Worm (Caenorhabditis elegans) whole organism, L4 larva: ENCODE measurements around the gene F41G3.20.

Source experiments
- F37D6.2 ChIP-seq: sonication (generic microtip); optimal IDR thresholded peaks from 2 replicates; lab custom pipeline; 2016; ENCODE audit warnings: mild to moderate bottlenecking, missing genetic modification characterization, missing compliant biosample characterization
- F49E8.2 ChIP-seq: sonication (generic microtip); optimal IDR thresholded peaks from 2 replicates; lab custom pipeline; 2016; ENCODE audit warnings: missing compliant biosample characterization, mild to moderate bottlenecking, missing genetic modification characterization, borderline replicate concordance
- T20F7.1 ChIP-seq: fragments of 200-800 bp; sonication (Bioruptor generic); optimal IDR thresholded peaks from 2 replicates; lab custom pipeline; 2018; ENCODE audit warnings: mild to moderate bottlenecking, missing genetic modification characterization, missing compliant biosample characterization
- T26A8.4 ChIP-seq: fragments of 200-800 bp; sonication (Bioruptor generic); IDR thresholded peaks from 2 replicates; pipeline ENCODE4 v1.3.6; 2022; ENCODE audit warnings: missing genetic modification characterization, missing compliant biosample characterization
- Y105C5A.15 ChIP-seq: fragments of 200-800 bp; sonication (Bioruptor generic); IDR thresholded peaks from 2 replicates; pipeline ENCODE4 v1.3.6; 2022; ENCODE audit warnings: missing genetic modification characterization, missing compliant biosample characterization
- Y5F2A.4 ChIP-seq: fragments of 200-800 bp; sonication (Bioruptor generic); optimal IDR thresholded peaks from 2 replicates; lab custom pipeline; 2018; ENCODE audit warnings: mild to moderate bottlenecking, missing genetic modification characterization, missing compliant biosample characterization
- ZK337.2 ChIP-seq: fragments of 200-800 bp; sonication (Bioruptor generic); IDR thresholded peaks from 2 replicates; pipeline ENCODE4 v1.3.6; 2022; ENCODE audit warnings: missing genetic modification reagents, missing genetic modification characterization, missing compliant biosample characterization
- aha-1 ChIP-seq: fragments of 150-350 bp; peaks from one replicate; lab custom pipeline; 2014; ENCODE audit warnings: missing biosample characterization, missing genetic modification characterization
- arid-1 ChIP-seq: fragments of 200-800 bp; sonication (Bioruptor generic); conservative IDR thresholded peaks from 2 replicates; pipeline ENCODE4 v1.3.6; 2022; ENCODE audit warnings: missing genetic modification reagents, missing genetic modification characterization, missing compliant biosample characterization
- attf-4 ChIP-seq: sonication (generic microtip); optimal IDR thresholded peaks from 3 replicates; lab custom pipeline; 2017; ENCODE audit warnings: missing biosample characterization, missing genetic modification characterization
- ceh-44 ChIP-seq: fragments of 200-800 bp; sonication (Bioruptor generic); IDR thresholded peaks from 2 replicates; pipeline ENCODE4 v1.3.6; 2022; ENCODE audit warnings: missing genetic modification reagents, missing genetic modification characterization, missing compliant biosample characterization
- ceh-82 ChIP-seq: sonication (generic microtip); optimal IDR thresholded peaks from 2 replicates; lab custom pipeline; 2017; ENCODE audit warnings: missing biosample characterization, missing genetic modification characterization
- ces-1 ChIP-seq: fragments of 150-350 bp; sonication (generic microtip); optimal IDR thresholded peaks from 4 replicates; lab custom pipeline; 2014; ENCODE audit warnings: missing biosample characterization, missing genetic modification reagents, missing genetic modification characterization
- daf-12 ChIP-seq: fragments of 150-350 bp; optimal IDR thresholded peaks from 2 replicates; lab custom pipeline; 2014; ENCODE audit warnings: missing biosample characterization, missing genetic modification reagents, missing genetic modification characterization
- daf-19 ChIP-seq: fragments of 200-800 bp; sonication (Bioruptor generic); conservative IDR thresholded peaks from 2 replicates; pipeline ENCODE4 v1.3.6; 2022; ENCODE audit warnings: missing genetic modification characterization, missing compliant biosample characterization
- dmd-6 ChIP-seq: fragments of 200-800 bp; sonication (Bioruptor generic); IDR thresholded peaks from 2 replicates; pipeline ENCODE4 v1.3.6; 2022; ENCODE audit warnings: missing genetic modification reagents, missing genetic modification characterization, missing compliant biosample characterization
- dmd-9 ChIP-seq: fragments of 200-800 bp; sonication (Bioruptor generic); IDR thresholded peaks from 2 replicates; pipeline ENCODE4 v1.3.6; 2022; ENCODE audit warnings: missing genetic modification reagents, missing genetic modification characterization, missing compliant biosample characterization
- dpl-1 ChIP-seq: fragments of 150-350 bp; optimal IDR thresholded peaks from 2 replicates; lab custom pipeline; 2014; ENCODE audit warnings: missing biosample characterization, missing genetic modification reagents, missing genetic modification characterization
- dve-1 ChIP-seq: sonication (generic microtip); optimal IDR thresholded peaks from 2 replicates; lab custom pipeline; 2017; ENCODE audit warnings: antibody characterized with exemption, mild to moderate bottlenecking, missing genetic modification characterization, missing compliant biosample characterization; ENCODE audit not compliant: insufficient read depth
- fos-1 ChIP-seq: fragments of 150-350 bp; optimal IDR thresholded peaks from 2 replicates; lab custom pipeline; 2014; ENCODE audit warnings: missing biosample characterization, missing genetic modification characterization
- hif-1 ChIP-seq, 2 experiments: sonication (generic microtip); optimal IDR thresholded peaks; 2 replicates each; lab custom pipeline; 2016 to 2017; ENCODE audit warnings: missing compliant biosample characterization in 2 of 2, missing genetic modification characterization in 2 of 2, missing genetic modification reagents in 2 of 2, missing genotype in 2 of 2, mild to moderate bottlenecking in 1 of 2
- hlh-11 ChIP-seq: fragments of 200-800 bp; sonication (Bioruptor generic); optimal IDR thresholded peaks from 2 replicates; lab custom pipeline; 2018; ENCODE audit warnings: mild to moderate bottlenecking, missing genetic modification characterization, missing compliant biosample characterization
- hlh-30 ChIP-seq: sonication (generic microtip); optimal IDR thresholded peaks from 2 replicates; lab custom pipeline; 2017; ENCODE audit warnings: antibody characterized with exemption, mild to moderate bottlenecking, missing genetic modification characterization, missing compliant biosample characterization; ENCODE audit not compliant: insufficient read depth
- hmg-1.1 ChIP-seq: fragments of 200-800 bp; sonication (Bioruptor generic); IDR thresholded peaks from 2 replicates; pipeline ENCODE4 v1.3.6; 2022; ENCODE audit warnings: missing genetic modification reagents, missing genetic modification characterization, missing compliant biosample characterization
- lin-13 ChIP-seq: fragments of 150-350 bp; optimal IDR thresholded peaks from 2 replicates; lab custom pipeline; 2014; ENCODE audit warnings: missing biosample characterization, missing genetic modification reagents, missing genetic modification characterization
- lin-29 ChIP-seq: fragments of 200-800 bp; sonication (Bioruptor generic); IDR thresholded peaks from 2 replicates; pipeline ENCODE4 v1.3.6; 2022; ENCODE audit warnings: missing genetic modification reagents, missing genetic modification characterization, missing compliant biosample characterization
- madf-5 ChIP-seq, 2 experiments: fragments of 200-800 bp; sonication (Bioruptor generic); IDR thresholded peaks; 2 replicates each; pipeline ENCODE4 v1.3.6; 2022; ENCODE audit warnings: missing compliant biosample characterization in 2 of 2, missing genetic modification characterization in 2 of 2
- mep-1 ChIP-seq: fragments of 150-350 bp; sonication (generic microtip); optimal IDR thresholded peaks from 3 replicates; lab custom pipeline; 2014; ENCODE audit warnings: missing biosample characterization, missing genetic modification characterization
- nhr-10 ChIP-seq: fragments of 150-350 bp; optimal IDR thresholded peaks from 2 replicates; lab custom pipeline; 2014; ENCODE audit warnings: missing biosample characterization, missing genetic modification characterization
- nhr-11 ChIP-seq: fragments of 150-350 bp; optimal IDR thresholded peaks from 2 replicates; lab custom pipeline; 2014; ENCODE audit warnings: missing biosample characterization, missing genetic modification characterization
- nhr-25 ChIP-seq: sonication (generic microtip); optimal IDR thresholded peaks from 2 replicates; lab custom pipeline; 2017; ENCODE audit warnings: missing genetic modification characterization, mild to moderate bottlenecking, missing compliant biosample characterization, antibody characterized with exemption, moderate library complexity, borderline replicate concordance; ENCODE audit not compliant: insufficient read depth
- nhr-6 ChIP-seq: fragments of 150-350 bp; optimal IDR thresholded peaks from 2 replicates; lab custom pipeline; 2014; ENCODE audit warnings: missing biosample characterization, missing genetic modification characterization
- nhr-76 ChIP-seq: fragments of 150-350 bp; optimal IDR thresholded peaks from 2 replicates; lab custom pipeline; 2014; ENCODE audit warnings: missing biosample characterization, missing genetic modification characterization
- pha-4 ChIP-seq, 2 experiments: fragments of 150-350 bp in 1 of 2; fragments of 200-800 bp in 1 of 2; sonication (Bioruptor generic) in 1 of 2; IDR thresholded peaks in 1 of 2; optimal IDR thresholded peaks in 1 of 2; 2 replicates each; pipeline versions ENCODE4 v1.3.6 to Lab custom; 2014 to 2022; ENCODE audit warnings: missing genetic modification characterization in 2 of 2, missing genetic modification reagents in 2 of 2, missing biosample characterization in 1 of 2, missing compliant biosample characterization in 1 of 2
- php-3 ChIP-seq: fragments of 200-800 bp; sonication (Bioruptor generic); IDR thresholded peaks from 2 replicates; pipeline ENCODE4 v1.3.6; 2022; ENCODE audit warnings: missing genetic modification reagents, missing genetic modification characterization, missing compliant biosample characterization
- saeg-2 ChIP-seq: fragments of 200-800 bp; sonication (Bioruptor generic); IDR thresholded peaks from 2 replicates; pipeline ENCODE4 v1.3.6; 2022; ENCODE audit warnings: missing genetic modification reagents, missing genetic modification characterization, missing compliant biosample characterization
- sdz-12 ChIP-seq: fragments of 200-800 bp; sonication (Bioruptor generic); optimal IDR thresholded peaks from 2 replicates; lab custom pipeline; 2018; ENCODE audit warnings: mild to moderate bottlenecking, missing genetic modification characterization, missing compliant biosample characterization
- snpc-1.2 ChIP-seq: fragments of 200-800 bp; sonication (Bioruptor generic); IDR thresholded peaks from 2 replicates; pipeline ENCODE4 v1.3.6; 2022; ENCODE audit warnings: missing genetic modification reagents, missing genetic modification characterization, missing compliant biosample characterization
- tra-1 ChIP-seq: fragments of 200-800 bp; sonication (Bioruptor generic); IDR thresholded peaks from 2 replicates; pipeline ENCODE4 v1.3.6; 2022; ENCODE audit warnings: missing genetic modification reagents, missing genetic modification characterization, missing compliant biosample characterization
- unc-130 ChIP-seq: sonication (generic microtip); optimal IDR thresholded peaks from 2 replicates; lab custom pipeline; 2016; ENCODE audit warnings: missing genetic modification reagents, missing genetic modification characterization, missing compliant biosample characterization
- unc-39 ChIP-seq: sonication (generic microtip); optimal IDR thresholded peaks from 2 replicates; lab custom pipeline; 2017; ENCODE audit warnings: missing biosample characterization, missing genetic modification characterization
- unc-62 ChIP-seq, 3 experiments: fragments of 150-350 bp in 1 of 3; sonication (generic microtip); optimal IDR thresholded peaks in 2 of 3; peaks in 1 of 3; 1 replicate in 1 of 3; 2 replicates in 2 of 3; lab custom pipeline; 2014 to 2017; ENCODE audit warnings: missing biosample characterization in 3 of 3, missing genetic modification characterization in 3 of 3, missing genetic modification reagents in 3 of 3, missing genotype in 1 of 3
- zfp-2 ChIP-seq: sonication (generic microtip); optimal IDR thresholded peaks from 2 replicates; lab custom pipeline; 2016; ENCODE audit warnings: mild to moderate bottlenecking, missing genetic modification characterization, missing compliant biosample characterization
- zfp-3 ChIP-seq: fragments of 200-800 bp; sonication (Bioruptor generic); conservative IDR thresholded peaks from 2 replicates; pipeline ENCODE4 v1.3.6; 2022; ENCODE audit warnings: missing genetic modification reagents, missing genetic modification characterization, missing compliant biosample characterization

The F41G3.20 gene

ce11 chrII:6781231-6781630 is 30.4 kb upstream of the F41G3.20 start (continued):
- TF ChIP-seq nhr-25 (tag; lab: Kevin White, UChicago), result no peak
- TF ChIP-seq F49E8.2, result no peak
- TF ChIP-seq daf-12 (tag; lab: Kevin White, UChicago), result no peak
- TF ChIP-seq nhr-6 (tag; lab: Kevin White, UChicago), result no peak
- TF ChIP-seq daf-19 (GFP tag; lab: Robert Waterston, UW), result no peak
- no peak for TF ChIP-seq F37D6.2 (tag; lab: Kevin White, UChicago)
- no peak for TF ChIP-seq sdz-12 (GFP tag; lab: Kevin White, UChicago)
- no peak for TF ChIP-seq pha-4 (GFP tag; IDR thresholded peaks at IDR 0.05; lab: Robert Waterston, UW)
- no peak for TF ChIP-seq pha-4 (tag; optimal IDR thresholded peaks at IDR 0.05; lab: Kevin White, UChicago)
- TF ChIP-seq zfp-2 (tag; lab: Kevin White, UChicago), result no peak
- TF ChIP-seq nhr-10 (tag; lab: Kevin White, UChicago), result no peak
- TF ChIP-seq Y105C5A.15 (GFP tag; lab: Robert Waterston, UW), result no peak
- TF ChIP-seq hif-1 (tag; optimal IDR thresholded peaks at IDR 0.05; lab: Kevin White, UChicago), result no peak
- no peak for TF ChIP-seq fos-1 (tag; lab: Kevin White, UChicago)
- no peak for TF ChIP-seq T26A8.4 (GFP tag; lab: Robert Waterston, UW)
- TF ChIP-seq saeg-2 (GFP tag; lab: Robert Waterston, UW), result no peak
- TF ChIP-seq nhr-11 (tag; lab: Kevin White, UChicago), result no peak
- no peak for TF ChIP-seq madf-5 (GFP tag; IDR thresholded peaks at IDR 0.05; lab: Robert Waterston, UW)

ce11 chrII:6779104-6779503 is 28.3 kb upstream of the F41G3.20 start, which contains the start of gene T13C2.7:
T13C2.7 (plus strand) TSS chrII:6779404.
- TF ChIP-seq Y5F2A.4 (GFP tag; lab: Kevin White, UChicago), result no peak
- no peak for TF ChIP-seq nhr-76
- TF ChIP-seq dmd-6 (GFP tag; lab: Robert Waterston, UW), result no peak
- no peak for TF ChIP-seq lin-13 (GFP tag; lab: Kevin White, UChicago)
- no peak for TF ChIP-seq daf-19 (GFP tag; lab: Robert Waterston, UW)
- TF ChIP-seq ceh-82 (tag; lab: Kevin White, UChicago), result no peak
- TF ChIP-seq ces-1, result no peak
- TF ChIP-seq dve-1 (tag; lab: Kevin White, UChicago), result no peak
- no peak for TF ChIP-seq hif-1 (tag; optimal IDR thresholded peaks at IDR 0.05; lab: Kevin White, UChicago)
- no peak for TF ChIP-seq ceh-44 (GFP tag; lab: Robert Waterston, UW)

ce11 chrII:6776418-6777034 is 25.7 kb upstream of the F41G3.20 start, which contains the start of gene ssup-72:
ssup-72 (plus strand) TSS chrII:6776598.
- TF ChIP-seq ZK337.2 (GFP tag; lab: Robert Waterston, UW) (peak; percentile 43; the same call in 1 of the 2 replicates), dve-1 (tag; lab: Kevin White, UChicago) (peak; percentile 39), mep-1 (tag; lab: Kevin White, UChicago) (peak; percentile 65), dmd-9 (no peak), php-3 (no peak), zfp-2 (tag; lab: Kevin White, UChicago) (no peak), hlh-30 (tag; lab: Kevin White, UChicago) (peak; percentile 51), T20F7.1 (GFP tag; lab: Kevin White, UChicago) (peak; percentile 60), unc-62 (GFP tag; optimal IDR thresholded peaks at IDR 0.05 in 1 of 2; lab: Kevin White, UChicago) (no peak), unc-62 (tag; optimal IDR thresholded peaks at IDR 0.05; lab: Kevin White, UChicago) (no peak), Y105C5A.15 (GFP tag; lab: Robert Waterston, UW) (no peak), T26A8.4 (GFP tag; lab: Robert Waterston, UW) (no peak), attf-4 (tag; lab: Kevin White, UChicago) (no peak), daf-19 (GFP tag; lab: Robert Waterston, UW) (no peak), arid-1 (GFP tag; lab: Robert Waterston, UW) (no peak), tra-1 (GFP tag; lab: Robert Waterston, UW) (no peak), unc-130 (GFP tag; lab: Kevin White, UChicago) (peak; percentile 75), hlh-11 (tag; lab: Kevin White, UChicago) (peak; percentile 6), dpl-1 (GFP tag; lab: Kevin White, UChicago) (peak; percentile 88), pha-4 (GFP tag; IDR thresholded peaks at IDR 0.05; lab: Robert Waterston, UW) (no peak), pha-4 (tag; optimal IDR thresholded peaks at IDR 0.05; lab: Kevin White, UChicago) (no peak), snpc-1.2 (no peak), unc-39 (tag; lab: Kevin White, UChicago) (no peak), sdz-12 (GFP tag; lab: Kevin White, UChicago) (no peak), zfp-3 (GFP tag; lab: Robert Waterston, UW) (no peak), aha-1 (peak; percentile 5), hmg-1.1 (GFP tag; lab: Robert Waterston, UW) (0 out of 2 replicates have a peak, but pooled peaks have one; percentile 34), lin-29 (no peak)
